Fruit fly (Drosophila melanogaster) whole organism, embryonic: ENCODE measurements around the gene TTLL4A.

Experiments
- Aef1 ChIP-seq: fragments of 200-800 bp; sonication (Bioruptor generic); IDR thresholded peaks from 3 replicates; pipeline ENCODE4 v1.3.6; 2022; ENCODE audit warnings: missing biosample characterization, missing genetic modification characterization
- Bteb2 ChIP-seq: fragments of 200-800 bp; sonication (Bioruptor generic); optimal IDR thresholded peaks from 2 replicates; lab custom pipeline; 2016; ENCODE audit warnings: missing biosample characterization, missing genetic modification characterization
- CG12071 ChIP-seq: fragments of 200-800 bp; sonication (Bioruptor generic); optimal IDR thresholded peaks from 3 replicates; lab custom pipeline; 2018; ENCODE audit warnings: missing biosample characterization, mild to moderate bottlenecking, missing genetic modification characterization
- CG12155 ChIP-seq: fragments of 200-800 bp; sonication (Bioruptor generic); optimal IDR thresholded peaks from 3 replicates; lab custom pipeline; 2016; ENCODE audit warnings: missing biosample characterization, missing genetic modification characterization
- CG14014 ChIP-seq: fragments of 200-800 bp; sonication (Bioruptor generic); IDR thresholded peaks from 2 replicates; pipeline ENCODE4 v1.3.6; 2022; ENCODE audit warnings: missing biosample characterization, missing genetic modification characterization
- CG15011 ChIP-seq: fragments of 200-800 bp; sonication (Bioruptor generic); optimal IDR thresholded peaks from 3 replicates; lab custom pipeline; 2018; ENCODE audit warnings: missing biosample characterization, mild to moderate bottlenecking, missing genetic modification characterization
- CG1603 ChIP-seq: fragments of 200-800 bp; sonication (Bioruptor generic); optimal IDR thresholded peaks from 2 replicates; lab custom pipeline; 2019; ENCODE audit warnings: missing biosample characterization, mild to moderate bottlenecking, missing genetic modification characterization, moderate library complexity
- CG16863 ChIP-seq: fragments of 200-800 bp; sonication (Bioruptor generic); optimal IDR thresholded peaks from 3 replicates; lab custom pipeline; 2016; ENCODE audit warnings: missing biosample characterization, missing genetic modification characterization
- CG17385 ChIP-seq: fragments of 200-800 bp; sonication (Bioruptor generic); optimal IDR thresholded peaks from 3 replicates; lab custom pipeline; 2018; ENCODE audit warnings: missing biosample characterization, mild to moderate bottlenecking, missing genetic modification characterization
- CG17612 ChIP-seq: fragments of 200-800 bp; sonication (Bioruptor generic); IDR thresholded peaks from 2 replicates; pipeline ENCODE4 v1.3.6; 2022; ENCODE audit warnings: missing biosample characterization, missing genetic modification characterization
- CG17802 ChIP-seq: fragments of 200-800 bp; sonication (Bioruptor generic); optimal IDR thresholded peaks from 2 replicates; lab custom pipeline; 2018; ENCODE audit warnings: missing biosample characterization, mild to moderate bottlenecking, missing genetic modification characterization, moderate library complexity
- CG31388 ChIP-seq: fragments of 200-800 bp; sonication (Bioruptor generic); optimal IDR thresholded peaks from 2 replicates; lab custom pipeline; 2016; ENCODE audit warnings: missing biosample characterization, missing genetic modification characterization
- CG32532 ChIP-seq: fragments of 200-800 bp; sonication (Bioruptor generic); IDR thresholded peaks from 2 replicates; pipeline ENCODE4 v1.3.6; 2022; ENCODE audit warnings: missing biosample characterization, missing genetic modification characterization
- CG33557 ChIP-seq: fragments of 200-800 bp; sonication (Bioruptor generic); optimal IDR thresholded peaks from 2 replicates; lab custom pipeline; 2019; ENCODE audit warnings: missing biosample characterization, mild to moderate bottlenecking, missing genetic modification characterization, moderate library complexity
- CG34224 ChIP-seq: fragments of 200-800 bp; sonication (Bioruptor generic); IDR thresholded peaks from 3 replicates; pipeline ENCODE4 v1.3.6; 2022; ENCODE audit warnings: missing biosample characterization, missing genetic modification characterization; ENCODE audit not compliant: partially characterized antibody
- CG4730 ChIP-seq: fragments of 200-800 bp; sonication (Bioruptor generic); IDR thresholded peaks from 2 replicates; pipeline ENCODE4 v1.3.6; 2022; ENCODE audit warnings: missing biosample characterization, missing genetic modification characterization
- CG5953 ChIP-seq: fragments of 200-800 bp; sonication (Bioruptor generic); IDR thresholded peaks from 2 replicates; pipeline ENCODE4 v1.3.6; 2022; ENCODE audit warnings: missing biosample characterization, missing genetic modification characterization
- CG6854 ChIP-seq: fragments of 200-800 bp; sonication (Bioruptor generic); optimal IDR thresholded peaks from 3 replicates; lab custom pipeline; 2017; ENCODE audit warnings: missing biosample characterization, mild to moderate bottlenecking, missing genetic modification characterization
- CG7928 ChIP-seq: fragments of 200-800 bp; sonication (Bioruptor generic); optimal IDR thresholded peaks from 2 replicates; lab custom pipeline; 2017; ENCODE audit warnings: missing biosample characterization, mild to moderate bottlenecking, missing genetic modification characterization
- CG8359 ChIP-seq: fragments of 200-800 bp; sonication (Bioruptor generic); optimal IDR thresholded peaks from 2 replicates; lab custom pipeline; 2017; ENCODE audit warnings: missing biosample characterization, mild to moderate bottlenecking, missing genetic modification characterization, borderline replicate concordance
- CG9437 ChIP-seq: fragments of 200-800 bp; sonication (Bioruptor generic); optimal IDR thresholded peaks from 2 replicates; lab custom pipeline; 2018; ENCODE audit warnings: missing biosample characterization, mild to moderate bottlenecking, missing genetic modification characterization
- CG9609 ChIP-seq: fragments of 200-800 bp; sonication (Bioruptor generic); optimal IDR thresholded peaks from 3 replicates; lab custom pipeline; 2016; ENCODE audit warnings: missing biosample characterization, missing genetic modification characterization
- CG9932 ChIP-seq: fragments of 200-800 bp; sonication (Bioruptor generic); IDR thresholded peaks from 2 replicates; pipeline ENCODE4 v1.3.6; 2022; ENCODE audit warnings: missing biosample characterization, missing genetic modification characterization
- Camta ChIP-seq: fragments of 200-800 bp; sonication (Bioruptor generic); optimal IDR thresholded peaks from 2 replicates; lab custom pipeline; 2016; ENCODE audit warnings: missing biosample characterization, missing genetic modification characterization
- CkIIα-i1 ChIP-seq: fragments of 200-800 bp; sonication (Bioruptor generic); IDR thresholded peaks from 2 replicates; pipeline ENCODE4 v1.3.6; 2022; ENCODE audit warnings: missing biosample characterization, missing genetic modification characterization
- D19A ChIP-seq: fragments of 200-800 bp; optimal IDR thresholded peaks from 3 replicates; lab custom pipeline; 2019; ENCODE audit warnings: missing biosample characterization, mild to moderate bottlenecking, missing genetic modification characterization, moderate library complexity
- Doc2 ChIP-seq: fragments of 200-800 bp; sonication (Bioruptor generic); IDR thresholded peaks from 2 replicates; pipeline ENCODE4 v1.3.6; 2022; ENCODE audit warnings: missing biosample characterization, missing genetic modification characterization
- HmgD ChIP-seq: fragments of 200-800 bp; sonication (Bioruptor generic); optimal IDR thresholded peaks from 3 replicates; lab custom pipeline; 2016; ENCODE audit warnings: missing biosample characterization, missing genetic modification characterization
- Jarid2 ChIP-seq: fragments of 200-800 bp; sonication (Bioruptor generic); optimal IDR thresholded peaks from 3 replicates; lab custom pipeline; 2017; ENCODE audit warnings: mild to moderate bottlenecking, missing biosample characterization, missing genetic modification reagents, missing genetic modification characterization
- Oaz ChIP-seq: fragments of 200-800 bp; sonication (Bioruptor generic); IDR thresholded peaks from 2 replicates; pipeline ENCODE4 v1.3.6; 2022; ENCODE audit warnings: missing biosample characterization, missing genetic modification characterization
- Pdp1 ChIP-seq, 2 experiments: fragments of 200-800 bp; sonication (Bioruptor generic); optimal IDR thresholded peaks; 3 replicates each; lab custom pipeline; 2016; ENCODE audit warnings: missing biosample characterization in 2 of 2, missing genetic modification characterization in 2 of 2, mild to moderate bottlenecking in 1 of 2, moderate library complexity in 1 of 2
- Stat92E ChIP-seq, 3 experiments: fragments of >200 bp in 2 of 3; fragments of 200-800 bp in 1 of 3; sonication (Bioruptor generic) in 1 of 3; optimal IDR thresholded peaks; 2 replicates each; lab custom pipeline; 2017 to 2019; ENCODE audit warnings: missing biosample characterization in 3 of 3, missing genetic modification characterization in 3 of 3, mild to moderate bottlenecking in 1 of 3, moderate library complexity in 1 of 3
- ac ChIP-seq: fragments of 200-800 bp; sonication (Bioruptor generic); optimal IDR thresholded peaks from 3 replicates; lab custom pipeline; 2017; ENCODE audit warnings: missing biosample characterization, mild to moderate bottlenecking, missing genetic modification characterization
- bowl ChIP-seq: fragments of 200-800 bp; sonication (Bioruptor generic); IDR thresholded peaks from 2 replicates; pipeline ENCODE4 v1.3.6; 2022; ENCODE audit warnings: missing biosample characterization, missing genetic modification characterization
- br ChIP-seq: fragments of >200 bp; optimal IDR thresholded peaks from 2 replicates; lab custom pipeline; 2017
- caup ChIP-seq: fragments of 200-800 bp; sonication (Bioruptor generic); optimal IDR thresholded peaks from 3 replicates; lab custom pipeline; 2017; ENCODE audit warnings: missing biosample characterization, mild to moderate bottlenecking, missing genetic modification characterization, moderate library complexity; ENCODE audit not compliant: severe bottlenecking
- dpn ChIP-seq, 2 experiments: fragments of 200-800 bp; sonication (Bioruptor generic); optimal IDR thresholded peaks; 3 replicates each; lab custom pipeline; 2016; ENCODE audit warnings: missing biosample characterization in 2 of 2, missing genetic modification characterization in 2 of 2
- esg ChIP-seq: fragments of 200-800 bp; sonication (Bioruptor generic); conservative IDR thresholded peaks from 2 replicates; pipeline ENCODE4 v1.3.6; 2022; ENCODE audit warnings: missing biosample characterization, missing genetic modification characterization
- eyg ChIP-seq: fragments of 200-800 bp; sonication (Bioruptor generic); optimal IDR thresholded peaks from 3 replicates; lab custom pipeline; 2016; ENCODE audit warnings: missing biosample characterization, missing genetic modification characterization
- hb ChIP-seq: fragments of 200-800 bp; sonication (Bioruptor generic); IDR thresholded peaks from 3 replicates; pipeline ENCODE4 v1.3.6; 2022; ENCODE audit warnings: missing biosample characterization, missing genetic modification characterization; ENCODE audit not compliant: partially characterized antibody
- jigr1 ChIP-seq: fragments of 200-800 bp; sonication (Bioruptor generic); IDR thresholded peaks from 3 replicates; pipeline ENCODE4 v1.3.6; 2022; ENCODE audit warnings: missing biosample characterization, missing genetic modification characterization
- lbe ChIP-seq: fragments of 200-800 bp; sonication (Bioruptor generic); optimal IDR thresholded peaks from 2 replicates; lab custom pipeline; 2016; ENCODE audit warnings: missing biosample characterization, mild to moderate bottlenecking, missing genetic modification characterization
- nerfin-2 ChIP-seq: fragments of 200-800 bp; sonication (Bioruptor generic); IDR thresholded peaks from 2 replicates; pipeline ENCODE4 v1.3.6; 2022; ENCODE audit warnings: missing biosample characterization, missing genetic modification characterization; ENCODE audit not compliant: partially characterized antibody
- odd ChIP-seq: fragments of 200-800 bp; sonication (Bioruptor generic); optimal IDR thresholded peaks from 2 replicates; lab custom pipeline; 2017; ENCODE audit warnings: missing biosample characterization, mild to moderate bottlenecking, missing genetic modification characterization
- p53 ChIP-seq: fragments of 200-800 bp; sonication (Bioruptor generic); optimal IDR thresholded peaks from 2 replicates; lab custom pipeline; 2016; ENCODE audit warnings: missing biosample characterization, missing genetic modification characterization
- salm ChIP-seq: fragments of 200-800 bp; sonication (Bioruptor generic); optimal IDR thresholded peaks from 2 replicates; lab custom pipeline; 2018; ENCODE audit warnings: missing biosample characterization, mild to moderate bottlenecking, missing genetic modification characterization
- sc ChIP-seq, 3 experiments: fragments of >200 bp in 2 of 3; fragments of 200-800 bp in 1 of 3; sonication (Bioruptor generic) in 1 of 3; optimal IDR thresholded peaks; 2 replicates in 2 of 3; 3 replicates in 1 of 3; lab custom pipeline; 2017; ENCODE audit warnings: mild to moderate bottlenecking in 1 of 3, missing biosample characterization in 1 of 3, missing genetic modification characterization in 1 of 3, missing genetic modification reagents in 1 of 3
- sima ChIP-seq: fragments of 200-800 bp; sonication (Bioruptor generic); optimal IDR thresholded peaks from 2 replicates; lab custom pipeline; 2016; ENCODE audit warnings: missing biosample characterization, missing genetic modification characterization
- tap ChIP-seq: fragments of 200-800 bp; optimal IDR thresholded peaks from 3 replicates; lab custom pipeline; 2019; ENCODE audit warnings: missing biosample characterization, mild to moderate bottlenecking, missing genetic modification characterization, moderate library complexity
- twi ChIP-seq: fragments of 200-800 bp; optimal IDR thresholded peaks from 2 replicates; lab custom pipeline; 2019; ENCODE audit warnings: missing biosample characterization, mild to moderate bottlenecking, missing genetic modification characterization, moderate library complexity

The TTLL4A gene

DNA sequence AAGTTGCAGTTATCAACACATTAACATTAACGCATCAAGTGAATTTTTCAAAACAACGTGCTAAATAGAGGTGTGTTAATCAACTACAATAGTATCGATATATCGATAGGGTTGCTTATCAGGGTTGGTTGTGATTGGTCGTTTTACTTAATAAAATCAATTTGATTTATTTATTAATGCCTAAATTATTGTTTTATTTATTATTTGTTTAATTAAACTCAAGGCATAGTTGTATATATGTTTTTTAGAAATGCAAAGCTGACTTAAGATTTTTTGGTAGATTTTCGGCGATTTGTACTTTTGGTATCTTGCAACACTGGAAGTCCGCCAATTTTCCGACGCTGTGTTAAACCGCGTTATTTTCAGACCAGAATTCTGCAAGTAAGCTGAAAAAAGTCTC lies 21.8 kb downstream of the TTLL4A start, which contains the start of the genes Art8 and dUTPase (continued):
- TF ChIP-seq br = no peak
- TF ChIP-seq Aef1 = peak; percentile 51; the same call in 2 of the 3 replicates
- no peak for TF ChIP-seq HmgD (GFP tag; lab: Kevin White, UChicago)
- TF ChIP-seq sc (optimal IDR thresholded peaks at IDR 0.05; lab: Kevin White, UChicago) = no peak
- TF ChIP-seq sc (GFP tag; optimal IDR thresholded peaks at IDR 0.05; lab: Kevin White, UChicago) = no peak
- TF ChIP-seq CG9437 (GFP tag; lab: Kevin White, UChicago) = peak; percentile 17
- no peak for TF ChIP-seq jigr1
- TF ChIP-seq CG6854 (GFP tag; lab: Kevin White, UChicago) = no peak
- peak; percentile 5 for TF ChIP-seq CG15011 (GFP tag; lab: Kevin White, UChicago)
- TF ChIP-seq CG34224 (GFP tag; lab: Robert Waterston, UW) = peak; percentile 89
- TF ChIP-seq CG8359 = no peak
- peak; percentile 38 for TF ChIP-seq twi (tag; lab: Kevin White, UChicago)
- TF ChIP-seq CG14014 = peak; percentile 63
- TF ChIP-seq CG12071 (GFP tag; lab: Kevin White, UChicago) = no peak
- peak; percentile 76 for TF ChIP-seq CG32532 (GFP tag; lab: Robert Waterston, UW)
- TF ChIP-seq eyg = no peak
- no peak for TF ChIP-seq CG17612
- peak; percentile 67 for TF ChIP-seq nerfin-2 (GFP tag; lab: Robert Waterston, UW)
- no peak for TF ChIP-seq Doc2 (GFP tag; lab: Robert Waterston, UW)
- peak; percentile 65 for TF ChIP-seq CG17385 (GFP tag; lab: Kevin White, UChicago)
- no peak for TF ChIP-seq bowl (GFP tag; lab: Robert Waterston, UW)
- peak; percentile 85 for TF ChIP-seq CG9932
- TF ChIP-seq CG12155 (GFP tag; lab: Kevin White, UChicago) = peak; percentile 76
- peak; percentile 89 for TF ChIP-seq CG7928 (GFP tag; lab: Kevin White, UChicago)
- TF ChIP-seq caup = peak; percentile 61
- peak; percentile 32 for TF ChIP-seq CG16863 (GFP tag; lab: Kevin White, UChicago)
- TF ChIP-seq CG33557 (GFP tag; lab: Kevin White, UChicago) = peak; percentile 15
- TF ChIP-seq CG9609 (GFP tag; lab: Kevin White, UChicago) = no peak
- TF ChIP-seq lbe (GFP tag; lab: Kevin White, UChicago) = peak; percentile 85
- no peak for TF ChIP-seq CG31388 (GFP tag; lab: Kevin White, UChicago)
- TF ChIP-seq odd (GFP tag; lab: Kevin White, UChicago) = no peak
- TF ChIP-seq CG4730 = peak; percentile 61
- TF ChIP-seq tap = no peak
- peak; percentile 33; the same call in 1 of the 2 replicates for TF ChIP-seq Oaz
- TF ChIP-seq Jarid2 (GFP tag; lab: Kevin White, UChicago) = no peak
- TF ChIP-seq esg (GFP tag; lab: Robert Waterston, UW) = 0 out of 2 replicates have a peak, but pooled peaks have one; percentile 34
- peak; percentile 50 to 84 for TF ChIP-seq dpn (GFP tag; optimal IDR thresholded peaks at IDR 0.05; lab: Kevin White, UChicago)
- TF ChIP-seq CkIIα-i1 = no peak
- TF ChIP-seq p53 = no peak
- no peak for TF ChIP-seq salm (tag; lab: Kevin White, UChicago)
- no peak for TF ChIP-seq CG17802
- TF ChIP-seq Pdp1 (GFP tag; optimal IDR thresholded peaks at IDR 0.05; lab: Kevin White, UChicago) = peak; percentile 21 to 61
- TF ChIP-seq D19A = peak; percentile 56
- no peak for TF ChIP-seq sima
- TF ChIP-seq CG5953 (GFP tag; lab: Robert Waterston, UW) = peak; percentile 63; the same call in 1 of the 2 replicates
- peak; percentile 45 for TF ChIP-seq Bteb2
- TF ChIP-seq CG1603 (tag; lab: Kevin White, UChicago) = peak; percentile 30
- TF ChIP-seq hb (GFP tag; lab: Robert Waterston, UW) = peak; percentile 61; the same call in 2 of the 3 replicates
- TF ChIP-seq ac (GFP tag; lab: Kevin White, UChicago) = no peak
- peak; percentile 15 for TF ChIP-seq Camta
- peak in 1 of 3 experiments; percentile 54 for TF ChIP-seq Stat92E (GFP tag; optimal IDR thresholded peaks at IDR 0.05; lab: Kevin White, UChicago)
